Fruit fly (Drosophila melanogaster): Measurements from ENCODE around the gene CG4928.

Gene CG4928

dm6 chrX:16909297-16909696 lies 3.7 kb upstream of the CG4928 start:
- TF ChIP-seq CG15710 (tag; optimal IDR thresholded peaks at IDR 0.05), result no peak
- no peak for TF ChIP-seq CG17806 (tag; optimal IDR thresholded peaks at IDR 0.05)
- TF ChIP-seq CG14655 (GFP tag; optimal IDR thresholded peaks at IDR 0.05), result no peak
- no peak for TF ChIP-seq CG12605 (GFP tag; IDR thresholded peaks at IDR 0.05)
- no peak for TF ChIP-seq CG8301 (tag; optimal IDR thresholded peaks at IDR 0.05)
- TF ChIP-seq CG13204 (GFP tag; optimal IDR thresholded peaks at IDR 0.05), result no peak
- no peak for TF ChIP-seq EcR (GFP tag; optimal IDR thresholded peaks at IDR 0.05)
- no peak for TF ChIP-seq Snoo (tag; optimal IDR thresholded peaks at IDR 0.05)
- no peak for TF ChIP-seq Ets98B (GFP tag; IDR thresholded peaks at IDR 0.05)
- no peak for TF ChIP-seq rn (GFP tag; IDR thresholded peaks at IDR 0.05)
- TF ChIP-seq CG32121 (GFP tag; IDR thresholded peaks at IDR 0.05), result no peak
- TF ChIP-seq Pif1A (GFP tag; optimal IDR thresholded peaks at IDR 0.05), result no peak

- TF ChIP-seq Snoo (tag; optimal IDR thresholded peaks at IDR 0.05) (no peak), EcR (GFP tag; optimal IDR thresholded peaks at IDR 0.05) (no peak), CG4496 (GFP tag; IDR thresholded peaks at IDR 0.05) (no peak), Pif1B (GFP tag; optimal IDR thresholded peaks at IDR 0.05) (no peak), rn (GFP tag; IDR thresholded peaks at IDR 0.05) (no peak), CG10348 (GFP tag; IDR thresholded peaks at IDR 0.05) (no peak), CG9948 (tag; optimal IDR thresholded peaks at IDR 0.05) (no peak), CG12605 (GFP tag; IDR thresholded peaks at IDR 0.05) (no peak), CG15710 (tag; optimal IDR thresholded peaks at IDR 0.05) (no peak), fd96Ca (GFP tag; IDR thresholded peaks at IDR 0.05) (no peak), CG14655 (GFP tag; optimal IDR thresholded peaks at IDR 0.05) (no peak), Pif1A (GFP tag; optimal IDR thresholded peaks at IDR 0.05) (no peak), CG32121 (GFP tag; IDR thresholded peaks at IDR 0.05) (no peak), CG17806 (tag; optimal IDR thresholded peaks at IDR 0.05) (no peak), gl (tag; optimal IDR thresholded peaks at IDR 0.05) (no peak), Ets98B (GFP tag; IDR thresholded peaks at IDR 0.05) (no peak), CG8301 (tag; optimal IDR thresholded peaks at IDR 0.05) (no peak), CG13204 (GFP tag; optimal IDR thresholded peaks at IDR 0.05) (no peak), CG34367 (tag; optimal IDR thresholded peaks at IDR 0.05) (no peak)
These were observed 3.1 kb upstream of the CG4928 start for dm6 chrX:16909886-16910285.

- TF ChIP-seq CG34367 (tag; optimal IDR thresholded peaks at IDR 0.05), result no peak
- TF ChIP-seq Snoo (tag; optimal IDR thresholded peaks at IDR 0.05), result no peak
- TF ChIP-seq CG32121 (GFP tag; IDR thresholded peaks at IDR 0.05), result no peak
- TF ChIP-seq CG4496 (GFP tag; IDR thresholded peaks at IDR 0.05), result no peak
- TF ChIP-seq CG8159 (tag; optimal IDR thresholded peaks at IDR 0.05), result no peak
- TF ChIP-seq CG17806 (tag; optimal IDR thresholded peaks at IDR 0.05), result no peak
- no peak for TF ChIP-seq Pif1B (GFP tag; optimal IDR thresholded peaks at IDR 0.05)
- no peak for TF ChIP-seq CG8301 (tag; optimal IDR thresholded peaks at IDR 0.05)
- TF ChIP-seq gl (tag; optimal IDR thresholded peaks at IDR 0.05), result no peak
- TF ChIP-seq rn (GFP tag; IDR thresholded peaks at IDR 0.05), result no peak
- no peak for TF ChIP-seq D1 (tag; optimal IDR thresholded peaks at IDR 0.05)
These were observed 1.0 kb upstream of the CG4928 start for dm6 chrX:16911962-16912361.

- TF ChIP-seq CG34367 (tag; optimal IDR thresholded peaks at IDR 0.05), result no peak
- TF ChIP-seq CG4496 (GFP tag; IDR thresholded peaks at IDR 0.05), result 0 out of 3 replicates have a peak, but pooled peaks have one; percentile 16
These were observed 4.5 kb downstream of the CG4928 start for dm6 chrX:16917462-16917861.

- TF ChIP-seq Pif1B (GFP tag; optimal IDR thresholded peaks at IDR 0.05) (no peak), rn (GFP tag; IDR thresholded peaks at IDR 0.05) (no peak), CG8159 (tag; optimal IDR thresholded peaks at IDR 0.05) (no peak), CG13204 (GFP tag; optimal IDR thresholded peaks at IDR 0.05) (no peak), CG8301 (tag; optimal IDR thresholded peaks at IDR 0.05) (no peak), CG17806 (tag; optimal IDR thresholded peaks at IDR 0.05) (no peak), EcR (GFP tag; optimal IDR thresholded peaks at IDR 0.05) (no peak), fd96Ca (GFP tag; IDR thresholded peaks at IDR 0.05) (no peak), CG15710 (tag; optimal IDR thresholded peaks at IDR 0.05) (no peak), CG12605 (GFP tag; IDR thresholded peaks at IDR 0.05) (no peak), gl (tag; optimal IDR thresholded peaks at IDR 0.05) (no peak), CG34367 (tag; optimal IDR thresholded peaks at IDR 0.05) (no peak), D1 (tag; optimal IDR thresholded peaks at IDR 0.05) (no peak), CG9948 (tag; optimal IDR thresholded peaks at IDR 0.05) (no peak)
These were observed 5.9 kb downstream of the CG4928 start for dm6 chrX:16918767-16919336.

- TF ChIP-seq fd96Ca (GFP tag; IDR thresholded peaks at IDR 0.05) (0 out of 3 replicates have a peak, but pooled peaks have one; percentile 8), CG4496 (GFP tag; IDR thresholded peaks at IDR 0.05) (no peak)
These were observed 7.8 kb downstream of the CG4928 start for dm6 chrX:16920682-16921286.

- TF ChIP-seq CG32121 (GFP tag; IDR thresholded peaks at IDR 0.05) (no peak), CG17806 (tag; optimal IDR thresholded peaks at IDR 0.05) (no peak)
These were observed 9.6 kb downstream of the CG4928 start for dm6 chrX:16922626-16923025.
